Fruit fly (Drosophila melanogaster) whole organism, wandering third instar larva: ENCODE data around the gene CG42673.

Source experiments
- Abd-B ChIP-seq: fragments of >200 bp; optimal IDR thresholded peaks from 2 replicates; lab custom pipeline; 2017; ENCODE audit warnings: missing biosample characterization, missing genetic modification characterization
- CG32264 ChIP-seq: fragments of 200-800 bp; sonication (Bioruptor generic); optimal IDR thresholded peaks from 2 replicates; lab custom pipeline; 2016; ENCODE audit warnings: missing biosample characterization, missing genetic modification characterization
- CG9705 ChIP-seq: fragments of 200-800 bp; sonication (Bioruptor generic); optimal IDR thresholded peaks from 2 replicates; lab custom pipeline; 2018; ENCODE audit warnings: missing biosample characterization, mild to moderate bottlenecking, missing genetic modification characterization
- CrebA ChIP-seq: fragments of 200-800 bp; sonication (Bioruptor generic); optimal IDR thresholded peaks from 2 replicates; lab custom pipeline; 2016; ENCODE audit warnings: missing biosample characterization, mild to moderate bottlenecking, missing genetic modification characterization, borderline replicate concordance
- Dfd ChIP-seq: fragments of >200 bp; optimal IDR thresholded peaks from 2 replicates; lab custom pipeline; 2017; ENCODE audit warnings: missing biosample characterization, missing genetic modification characterization
- HLH106 ChIP-seq: fragments of 200-800 bp; optimal IDR thresholded peaks from 3 replicates; lab custom pipeline; 2019; ENCODE audit warnings: missing biosample characterization, mild to moderate bottlenecking, missing genetic modification characterization, moderate library complexity
- Hnf4 ChIP-seq: fragments of 200-800 bp; sonication (Bioruptor generic); optimal IDR thresholded peaks from 2 replicates; lab custom pipeline; 2016; ENCODE audit warnings: missing biosample characterization, mild to moderate bottlenecking, missing genetic modification characterization
- Hr78 ChIP-seq: fragments of >200 bp; optimal IDR thresholded peaks from 2 replicates; lab custom pipeline; 2017; ENCODE audit warnings: missing biosample characterization, missing genetic modification characterization
- Hr83 ChIP-seq: fragments of 200-300 bp; sonication (Bioruptor generic); optimal IDR thresholded peaks from 2 replicates; lab custom pipeline; 2016; ENCODE audit warnings: missing biosample characterization, mild to moderate bottlenecking, missing genetic modification characterization, moderate library complexity; ENCODE audit not compliant: poor library complexity, severe bottlenecking
- Jra ChIP-seq: sonication (Bioruptor generic); optimal IDR thresholded peaks from 2 replicates; lab custom pipeline; 2016; ENCODE audit warnings: missing biosample characterization, missing genetic modification characterization
- Mio ChIP-seq: sonication (Bioruptor generic); optimal IDR thresholded peaks from 2 replicates; lab custom pipeline; 2016; ENCODE audit warnings: missing biosample characterization, missing genetic modification characterization
- Myc ChIP-seq: fragments of >200 bp; optimal IDR thresholded peaks from 2 replicates; lab custom pipeline; 2017
- N ChIP-seq: fragments of >200 bp; optimal IDR thresholded peaks from 2 replicates; lab custom pipeline; 2018; ENCODE audit warnings: missing biosample characterization, missing external identifiers, missing genetic modification characterization
- OdsH ChIP-seq: fragments of 200-800 bp; sonication (Bioruptor generic); optimal IDR thresholded peaks from 2 replicates; lab custom pipeline; 2016; ENCODE audit warnings: missing biosample characterization, mild to moderate bottlenecking, missing genetic modification characterization
- Rel ChIP-seq, 2 experiments: fragments of 200-800 bp; sonication (Bioruptor generic) in 1 of 2; optimal IDR thresholded peaks; 2 replicates in 1 of 2; 3 replicates in 1 of 2; lab custom pipeline; 2016 to 2019; ENCODE audit warnings: mild to moderate bottlenecking in 2 of 2, missing biosample characterization in 2 of 2, missing genetic modification characterization in 2 of 2, moderate library complexity in 1 of 2
- Vsx2 ChIP-seq: fragments of 200-300, 225-300 bp; sonication (Bioruptor generic); optimal IDR thresholded peaks from 2 replicates; lab custom pipeline; 2018; ENCODE audit warnings: missing biosample characterization, missing genetic modification characterization; ENCODE audit not compliant: partially characterized antibody
- br ChIP-seq: fragments of 200-800 bp; sonication (Bioruptor generic); optimal IDR thresholded peaks from 2 replicates; lab custom pipeline; 2016; ENCODE audit warnings: missing biosample characterization, missing genetic modification characterization
- dl ChIP-seq, 2 experiments: fragments of 175-275, 200-275 bp in 1 of 2; fragments of 200-275 bp in 1 of 2; sonication (Bioruptor generic); optimal IDR thresholded peaks; lab custom pipeline; 2018; ENCODE audit warnings: mild to moderate bottlenecking in 2 of 2, missing biosample characterization in 2 of 2, missing genetic modification characterization in 2 of 2, moderate library complexity in 2 of 2; ENCODE audit not compliant: partially characterized antibody in 2 of 2, insufficient read depth in 1 of 2
- dmrt93B ChIP-seq: fragments of 200-800 bp; sonication (Bioruptor generic); optimal IDR thresholded peaks from 2 replicates; lab custom pipeline; 2018; ENCODE audit warnings: missing biosample characterization, mild to moderate bottlenecking, missing genetic modification characterization
- dsf ChIP-seq: sonication (Bioruptor generic); optimal IDR thresholded peaks from 2 replicates; lab custom pipeline; 2016; ENCODE audit warnings: missing biosample characterization, missing genetic modification characterization, borderline replicate concordance
- ey ChIP-seq: fragments of 200-800 bp; sonication (Bioruptor generic); optimal IDR thresholded peaks from 2 replicates; lab custom pipeline; 2016; ENCODE audit warnings: missing biosample characterization, missing genetic modification characterization
- fru ChIP-seq: fragments of 200-800 bp; sonication (Bioruptor generic); optimal IDR thresholded peaks from 3 replicates; lab custom pipeline; 2016; ENCODE audit warnings: missing biosample characterization, mild to moderate bottlenecking, missing genetic modification characterization
- h ChIP-seq: fragments of 200-800 bp; sonication (Bioruptor generic); optimal IDR thresholded peaks from 3 replicates; lab custom pipeline; 2016; ENCODE audit warnings: missing biosample characterization, mild to moderate bottlenecking, missing genetic modification characterization
- jim ChIP-seq: fragments of 175-275, 200-325 bp; sonication (Bioruptor generic); optimal IDR thresholded peaks from 2 replicates; lab custom pipeline; 2016; ENCODE audit warnings: missing biosample characterization, mild to moderate bottlenecking, missing genetic modification characterization
- lola ChIP-seq: fragments of >200 bp; optimal IDR thresholded peaks from 2 replicates; lab custom pipeline; 2017; ENCODE audit warnings: missing biosample characterization, missing genetic modification characterization
- pan ChIP-seq: fragments of >200 bp; optimal IDR thresholded peaks from 2 replicates; lab custom pipeline; 2017
- psq ChIP-seq: fragments of 200-800 bp; sonication (Bioruptor generic); optimal IDR thresholded peaks from 3 replicates; lab custom pipeline; 2017; ENCODE audit warnings: missing biosample characterization, mild to moderate bottlenecking, missing genetic modification characterization, moderate library complexity
- rgr ChIP-seq: fragments of 200-800 bp; sonication (Bioruptor generic); optimal IDR thresholded peaks from 3 replicates; lab custom pipeline; 2016; ENCODE audit warnings: missing biosample characterization, mild to moderate bottlenecking, missing genetic modification characterization
- sage ChIP-seq: fragments of 200-800 bp; sonication (Bioruptor generic); optimal IDR thresholded peaks from 2 replicates; lab custom pipeline; 2016; ENCODE audit warnings: missing biosample characterization, mild to moderate bottlenecking, missing genetic modification characterization
- tai ChIP-seq: sonication (Bioruptor generic); optimal IDR thresholded peaks from 2 replicates; lab custom pipeline; 2016; ENCODE audit warnings: missing biosample characterization, missing genetic modification characterization
- usp ChIP-seq: fragments of >200 bp; optimal IDR thresholded peaks from 2 replicates; lab custom pipeline; 2017; ENCODE audit warnings: missing biosample characterization, missing genetic modification characterization
- woc ChIP-seq: sonication (Bioruptor generic); optimal IDR thresholded peaks from 2 replicates; lab custom pipeline; 2016; ENCODE audit warnings: missing biosample characterization, mild to moderate bottlenecking, missing genetic modification characterization

Gene CG42673

DNA sequence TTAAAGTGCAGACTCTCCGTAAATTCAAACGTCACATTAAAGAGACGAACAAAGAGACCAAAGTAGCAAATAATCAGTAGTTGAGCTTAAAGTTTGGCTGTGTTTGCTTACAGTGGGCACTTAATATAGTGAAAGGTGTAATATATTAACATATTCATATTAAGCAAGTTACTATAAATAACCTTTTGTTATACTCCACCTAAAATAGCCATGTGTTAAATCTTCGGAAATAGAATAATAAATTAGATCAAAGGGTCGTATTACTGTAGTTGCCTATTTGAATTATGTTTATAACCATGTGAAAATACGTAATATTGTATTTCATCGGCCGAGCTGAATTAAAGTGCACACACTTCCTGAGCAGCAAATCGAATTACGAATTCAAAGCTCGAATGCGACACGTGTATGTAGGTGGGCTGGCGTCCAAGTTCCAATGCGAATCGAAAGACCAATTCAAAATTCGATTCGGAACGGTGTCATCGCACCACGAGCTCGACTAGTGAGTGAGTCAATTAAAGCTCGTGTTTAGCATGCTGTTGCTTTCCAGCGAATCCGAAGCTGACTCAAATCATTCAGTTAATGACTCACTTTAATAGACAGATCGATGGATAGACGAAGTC, 5.3 kb downstream of the CG42673 start:
- TF ChIP-seq pan (lab: Kevin White, UChicago) = no peak
- TF ChIP-seq br (GFP tag; lab: Kevin White, UChicago) = no peak
- TF ChIP-seq N = no peak
- no peak for TF ChIP-seq Abd-B (GFP tag; lab: Kevin White, UChicago)
- no peak for TF ChIP-seq dsf (GFP tag; lab: Kevin White, UChicago)
- TF ChIP-seq h = no peak
- TF ChIP-seq HLH106 = no peak
- no peak for TF ChIP-seq Hr83 (GFP tag; lab: Kevin White, UChicago)
- TF ChIP-seq psq (GFP tag; lab: Kevin White, UChicago) = no peak
- TF ChIP-seq Jra = no peak
- no peak for TF ChIP-seq usp (GFP tag; lab: Kevin White, UChicago)
- TF ChIP-seq fru = no peak
- TF ChIP-seq Rel (GFP tag; optimal IDR thresholded peaks at IDR 0.05; lab: Kevin White, UChicago) = no peak
- no peak for TF ChIP-seq Rel (tag; optimal IDR thresholded peaks at IDR 0.05; lab: Kevin White, UChicago)
- no peak for TF ChIP-seq CrebA

dm6 chr3L:9555004-9555403, 8.0 kb downstream of the CG42673 start:
- no peak for TF ChIP-seq dmrt93B
- no peak for TF ChIP-seq Abd-B (GFP tag; lab: Kevin White, UChicago)
- no peak for TF ChIP-seq tai
- no peak for TF ChIP-seq sage
- TF ChIP-seq CrebA = no peak
- no peak for TF ChIP-seq Vsx2 (GFP tag; lab: Kevin White, UChicago)
- no peak for TF ChIP-seq lola (GFP tag; lab: Kevin White, UChicago)
- TF ChIP-seq jim (GFP tag; lab: Kevin White, UChicago) = no peak
- TF ChIP-seq dl (GFP tag; optimal IDR thresholded peaks at IDR 0.05; lab: Kevin White, UChicago; ENCODE audit: insufficient read depth in 1 of 2, partially characterized antibody in 2 of 2) = no peak
- no peak for TF ChIP-seq CG9705 (GFP tag; lab: Kevin White, UChicago)
- no peak for TF ChIP-seq N
- TF ChIP-seq h = no peak
- TF ChIP-seq fru = no peak
- TF ChIP-seq Hr83 (GFP tag; lab: Kevin White, UChicago) = no peak
- no peak for TF ChIP-seq Hnf4

DNA sequence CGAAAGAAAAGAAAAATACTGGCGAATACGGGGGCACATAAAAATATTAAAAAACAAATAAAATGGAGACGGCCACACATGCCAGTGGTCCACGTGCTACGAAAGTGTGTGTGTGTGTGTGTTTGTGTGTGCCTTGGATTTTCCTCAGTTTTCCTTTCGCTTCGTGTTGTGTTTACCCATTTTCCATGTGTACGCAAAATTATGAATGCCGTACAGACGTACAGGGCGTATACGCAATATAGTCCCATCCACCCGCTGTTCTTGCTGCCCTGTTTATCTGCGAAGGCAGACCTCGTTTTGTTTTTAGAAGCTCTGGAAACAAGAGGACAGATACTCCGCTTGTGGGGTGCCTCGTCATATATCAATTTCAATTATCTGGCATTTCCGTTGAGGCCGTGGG, 9.6 kb downstream of the CG42673 start:
- TF ChIP-seq usp (GFP tag; lab: Kevin White, UChicago) (no peak), jim (GFP tag; lab: Kevin White, UChicago) (no peak), Hr83 (GFP tag; lab: Kevin White, UChicago) (no peak), HLH106 (no peak), Abd-B (GFP tag; lab: Kevin White, UChicago) (no peak), dl (GFP tag; optimal IDR thresholded peaks at IDR 0.05; lab: Kevin White, UChicago; ENCODE audit: insufficient read depth in 1 of 2, partially characterized antibody in 2 of 2) (no peak), psq (GFP tag; lab: Kevin White, UChicago) (no peak), CG9705 (GFP tag; lab: Kevin White, UChicago) (no peak), Mio (no peak), Myc (lab: Kevin White, UChicago) (no peak)
- TF ChIP-seq, all 38 proteins: peak for 0

DNA sequence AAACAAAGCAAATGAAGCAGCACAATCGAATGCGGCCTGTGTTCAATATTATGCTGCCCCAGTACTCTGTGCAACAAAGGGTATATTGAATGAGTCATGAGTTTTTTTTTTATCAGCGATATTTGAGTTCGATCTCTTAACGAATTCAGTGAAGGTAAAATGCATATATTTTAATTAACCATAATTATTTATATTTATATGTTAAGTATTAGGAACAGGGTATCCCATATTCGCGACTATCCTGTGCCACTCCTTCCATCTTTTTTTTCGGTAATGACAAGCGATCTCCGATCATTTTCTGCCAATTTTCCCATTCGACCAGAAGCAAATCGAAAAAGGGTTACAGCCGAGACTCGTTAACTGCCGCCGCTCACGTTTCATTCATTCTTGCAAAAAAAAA, 12.0 kb downstream of the CG42673 start:
- TF ChIP-seq fru (no peak), dl (GFP tag; optimal IDR thresholded peaks at IDR 0.05; lab: Kevin White, UChicago; ENCODE audit: insufficient read depth in 1 of 2, partially characterized antibody in 2 of 2) (no peak), tai (no peak), h (no peak), rgr (GFP tag; lab: Kevin White, UChicago) (no peak), sage (no peak), woc (GFP tag; lab: Kevin White, UChicago) (no peak), Hr78 (GFP tag; lab: Kevin White, UChicago) (no peak), OdsH (GFP tag; lab: Kevin White, UChicago) (no peak), CG32264 (GFP tag; lab: Kevin White, UChicago) (no peak), N (no peak), Dfd (GFP tag; lab: Kevin White, UChicago) (no peak), lola (GFP tag; lab: Kevin White, UChicago) (no peak), ey (GFP tag; lab: Kevin White, UChicago) (no peak)
- TF ChIP-seq, all 38 proteins: peak for 0
